Worm (Caenorhabditis elegans) whole organism, L2 larva: ENCODE measurements around the gene dig-1.

ENCODE experiments used
- C34F6.9 ChIP-seq: fragments of 150-350 bp; optimal IDR thresholded peaks from 2 replicates; lab custom pipeline; 2014; ENCODE audit warnings: missing biosample characterization, missing genetic modification characterization
- F13H6.1 ChIP-seq: sonication (generic microtip); optimal IDR thresholded peaks from 2 replicates; lab custom pipeline; 2016; ENCODE audit warnings: missing genetic modification characterization, missing compliant biosample characterization
- R02D3.7 ChIP-seq: fragments of 150-350 bp; optimal IDR thresholded peaks from 2 replicates; lab custom pipeline; 2014; ENCODE audit warnings: missing biosample characterization, missing genetic modification characterization
- Y55F3AM.14 ChIP-seq: fragments of 200-800 bp; sonication (Bioruptor generic); optimal IDR thresholded peaks from 2 replicates; lab custom pipeline; 2018; ENCODE audit warnings: mild to moderate bottlenecking, missing genetic modification characterization, missing compliant biosample characterization
- ZK546.5 ChIP-seq: sonication (generic microtip); optimal IDR thresholded peaks from 2 replicates; lab custom pipeline; 2017; ENCODE audit warnings: missing biosample characterization, missing genetic modification characterization
- alr-1 ChIP-seq: fragments of 150-350 bp; optimal IDR thresholded peaks from 2 replicates; lab custom pipeline; 2014; ENCODE audit warnings: missing biosample characterization, missing genetic modification characterization
- aly-2 ChIP-seq: fragments of 150-350 bp; optimal IDR thresholded peaks from 2 replicates; lab custom pipeline; 2014; ENCODE audit warnings: missing biosample characterization, missing genetic modification characterization
- ceh-16 ChIP-seq: fragments of 150-350 bp; optimal IDR thresholded peaks from 2 replicates; lab custom pipeline; 2014; ENCODE audit warnings: missing biosample characterization, missing genetic modification characterization
- crh-2 ChIP-seq: sonication (generic microtip); optimal IDR thresholded peaks from 2 replicates; lab custom pipeline; 2017; ENCODE audit warnings: missing biosample characterization, missing genetic modification characterization
- dmd-4 ChIP-seq: sonication (generic microtip); optimal IDR thresholded peaks from 2 replicates; lab custom pipeline; 2017; ENCODE audit warnings: missing biosample characterization, missing genetic modification characterization
- egl-27 ChIP-seq: sonication (generic microtip); optimal IDR thresholded peaks from 3 replicates; lab custom pipeline; 2017; ENCODE audit warnings: missing biosample characterization, missing genetic modification reagents, missing genetic modification characterization
- elt-3 ChIP-seq: sonication (generic microtip); optimal IDR thresholded peaks from 2 replicates; lab custom pipeline; 2017; ENCODE audit warnings: missing biosample characterization, missing genetic modification characterization
- fos-1 ChIP-seq: fragments of 150-350 bp; optimal IDR thresholded peaks from 2 replicates; lab custom pipeline; 2014; ENCODE audit warnings: missing biosample characterization, missing genetic modification characterization
- gmeb-1 ChIP-seq: fragments of 150-350 bp; optimal IDR thresholded peaks from 2 replicates; lab custom pipeline; 2014; ENCODE audit warnings: missing biosample characterization, missing genetic modification characterization
- lin-11 ChIP-seq: fragments of 150-350 bp; sonication (generic microtip); optimal IDR thresholded peaks from 2 replicates; lab custom pipeline; 2014; ENCODE audit warnings: missing biosample characterization, missing genetic modification characterization, inconsistent platforms, mixed read lengths
- lin-39 ChIP-seq: fragments of 150-350 bp; optimal IDR thresholded peaks from 2 replicates; lab custom pipeline; 2014; ENCODE audit warnings: missing biosample characterization, missing genetic modification reagents, missing genetic modification characterization
- lsy-2 ChIP-seq, 2 experiments: fragments of 150-350 bp in 1 of 2; sonication (generic microtip) in 1 of 2; optimal IDR thresholded peaks; 2 replicates each; lab custom pipeline; 2014 to 2017; ENCODE audit warnings: missing biosample characterization in 2 of 2, missing genetic modification characterization in 2 of 2
- mab-5 ChIP-seq: fragments of 150-350 bp; optimal IDR thresholded peaks from 2 replicates; lab custom pipeline; 2014; ENCODE audit warnings: missing biosample characterization, missing genetic modification characterization
- mbf-1 ChIP-seq: sonication (generic microtip); optimal IDR thresholded peaks from 2 replicates; lab custom pipeline; 2017; ENCODE audit warnings: missing biosample characterization, missing genetic modification characterization
- mdl-1 ChIP-seq, 2 experiments: fragments of 150-350 bp in 1 of 2; sonication (generic microtip) in 1 of 2; optimal IDR thresholded peaks; 2 replicates each; lab custom pipeline; 2017; ENCODE audit warnings: missing biosample characterization in 2 of 2, missing genetic modification characterization in 2 of 2
- nhr-10 ChIP-seq: sonication (generic microtip); optimal IDR thresholded peaks from 2 replicates; lab custom pipeline; 2017; ENCODE audit warnings: missing biosample characterization, missing genetic modification characterization
- nhr-12 ChIP-seq: fragments of 150-350 bp; optimal IDR thresholded peaks from 2 replicates; lab custom pipeline; 2014; ENCODE audit warnings: missing biosample characterization, missing genetic modification characterization
- nhr-129 ChIP-seq: fragments of 150-350 bp; optimal IDR thresholded peaks from 2 replicates; lab custom pipeline; 2014; ENCODE audit warnings: missing biosample characterization, missing genetic modification characterization
- nhr-21 ChIP-seq: fragments of 150-350 bp; optimal IDR thresholded peaks from 2 replicates; lab custom pipeline; 2014; ENCODE audit warnings: missing biosample characterization, missing genetic modification characterization
- nhr-23 ChIP-seq: fragments of 150-350 bp; optimal IDR thresholded peaks from 2 replicates; lab custom pipeline; 2014; ENCODE audit warnings: missing biosample characterization, missing genetic modification reagents, missing genetic modification characterization
- nhr-237 ChIP-seq: fragments of 150-350 bp; optimal IDR thresholded peaks from 2 replicates; lab custom pipeline; 2014; ENCODE audit warnings: missing biosample characterization, missing genetic modification characterization
- nhr-25 ChIP-seq: fragments of 150-350 bp; sonication (generic microtip); optimal IDR thresholded peaks from 3 replicates; lab custom pipeline; 2014; ENCODE audit warnings: missing biosample characterization, missing genetic modification characterization
- peb-1 ChIP-seq: fragments of 150-350 bp; optimal IDR thresholded peaks from 2 replicates; lab custom pipeline; 2014; ENCODE audit warnings: missing biosample characterization, missing genetic modification characterization
- sem-4 ChIP-seq: fragments of 150-350 bp; optimal IDR thresholded peaks from 2 replicates; lab custom pipeline; 2014; ENCODE audit warnings: missing biosample characterization, missing genetic modification reagents, missing genetic modification characterization
- sma-9 ChIP-seq, 2 experiments: fragments of 150-350 bp in 1 of 2; sonication (generic microtip) in 1 of 2; optimal IDR thresholded peaks; 2 replicates each; lab custom pipeline; 2014 to 2016; ENCODE audit warnings: missing genetic modification characterization in 2 of 2, mild to moderate bottlenecking in 1 of 2, missing biosample characterization in 1 of 2, missing compliant biosample characterization in 1 of 2, missing genetic modification reagents in 1 of 2, moderate library complexity in 1 of 2
- unc-62 ChIP-seq: fragments of 150-350 bp; optimal IDR thresholded peaks from 2 replicates; lab custom pipeline; 2014; ENCODE audit warnings: missing biosample characterization, missing genetic modification reagents, missing genetic modification characterization
- zag-1 ChIP-seq: fragments of 150-350 bp; optimal IDR thresholded peaks from 2 replicates; lab custom pipeline; 2014; ENCODE audit warnings: missing biosample characterization, missing genetic modification characterization
- ztf-1 ChIP-seq: fragments of 200-800 bp; sonication (Bioruptor generic); conservative IDR thresholded peaks from 2 replicates; pipeline ENCODE4 v1.3.6; 2022; ENCODE audit warnings: missing genetic modification characterization, missing compliant biosample characterization
- ztf-11 ChIP-seq: sonication (generic microtip); optimal IDR thresholded peaks from 2 replicates; lab custom pipeline; 2017; ENCODE audit warnings: missing biosample characterization, missing genetic modification characterization
- ztf-4 ChIP-seq: fragments of 150-350 bp; optimal IDR thresholded peaks from 2 replicates; lab custom pipeline; 2014; ENCODE audit warnings: missing biosample characterization, missing genetic modification characterization

Gene dig-1

DNA sequence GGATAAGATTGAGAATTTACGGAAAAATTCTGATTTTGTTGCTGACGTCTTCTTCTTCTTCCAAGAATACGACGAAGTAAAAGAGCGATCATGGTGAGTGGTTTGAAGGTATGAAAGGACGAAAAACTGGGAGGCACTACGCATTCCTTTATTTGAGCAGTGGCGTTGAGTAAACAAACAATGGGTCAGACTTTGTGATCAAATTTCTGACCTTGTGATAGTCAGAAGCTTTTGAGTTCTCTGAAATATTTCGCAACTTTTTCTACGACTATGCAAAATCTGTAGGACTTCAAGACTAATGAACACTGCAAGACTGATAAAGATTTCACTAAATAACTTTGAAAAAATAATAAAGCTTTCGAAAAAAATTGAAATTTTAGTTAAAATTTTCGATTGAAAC, 70.8 kb downstream of the dig-1 start, which contains the start of gene F28F5.4:
TSS of gene F28F5.4 (minus strand) at position 104 of the 400 bp plus-strand sequence.
- no peak for TF ChIP-seq C34F6.9 (tag; lab: Kevin White, UChicago)
- peak; percentile 33 for TF ChIP-seq nhr-129 (tag; lab: Kevin White, UChicago)
- peak; percentile 17 for TF ChIP-seq F13H6.1 (tag; lab: Kevin White, UChicago)

DNA sequence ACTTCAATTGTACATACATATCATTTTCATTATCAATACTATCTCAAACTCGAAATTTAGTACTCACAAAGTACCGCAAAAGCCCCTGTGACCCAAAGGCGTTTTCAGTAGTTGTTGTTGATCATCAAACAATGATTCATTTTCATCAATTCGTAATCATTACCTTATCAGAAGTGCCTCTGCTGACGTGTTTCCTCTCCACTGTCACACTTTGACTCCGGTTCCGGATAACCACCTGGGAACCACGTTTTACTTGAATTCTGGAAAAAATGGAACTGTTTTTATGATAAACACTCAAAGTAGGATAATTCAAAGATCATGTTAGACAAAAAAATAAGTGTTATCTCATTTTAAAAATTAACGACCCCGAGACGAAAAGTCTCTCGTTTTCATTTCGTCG, 71.9 kb downstream of the dig-1 start:
- TF ChIP-seq ceh-16 (tag; lab: Kevin White, UChicago) (no peak), unc-62 (GFP tag; lab: Kevin White, UChicago) (no peak), Y55F3AM.14 (GFP tag; lab: Kevin White, UChicago) (no peak), ztf-11 (tag; lab: Kevin White, UChicago) (no peak), dmd-4 (tag; lab: Kevin White, UChicago) (no peak), sem-4 (no peak), zag-1 (no peak), ZK546.5 (no peak), gmeb-1 (tag; lab: Kevin White, UChicago) (no peak), F13H6.1 (tag; lab: Kevin White, UChicago) (peak; percentile 14), elt-3 (tag; lab: Kevin White, UChicago) (no peak), mab-5 (tag; lab: Kevin White, UChicago) (no peak), nhr-237 (no peak), fos-1 (tag; lab: Kevin White, UChicago) (peak; percentile 47), crh-2 (tag; lab: Kevin White, UChicago) (peak; percentile 17), nhr-10 (tag; lab: Kevin White, UChicago) (no peak)

DNA sequence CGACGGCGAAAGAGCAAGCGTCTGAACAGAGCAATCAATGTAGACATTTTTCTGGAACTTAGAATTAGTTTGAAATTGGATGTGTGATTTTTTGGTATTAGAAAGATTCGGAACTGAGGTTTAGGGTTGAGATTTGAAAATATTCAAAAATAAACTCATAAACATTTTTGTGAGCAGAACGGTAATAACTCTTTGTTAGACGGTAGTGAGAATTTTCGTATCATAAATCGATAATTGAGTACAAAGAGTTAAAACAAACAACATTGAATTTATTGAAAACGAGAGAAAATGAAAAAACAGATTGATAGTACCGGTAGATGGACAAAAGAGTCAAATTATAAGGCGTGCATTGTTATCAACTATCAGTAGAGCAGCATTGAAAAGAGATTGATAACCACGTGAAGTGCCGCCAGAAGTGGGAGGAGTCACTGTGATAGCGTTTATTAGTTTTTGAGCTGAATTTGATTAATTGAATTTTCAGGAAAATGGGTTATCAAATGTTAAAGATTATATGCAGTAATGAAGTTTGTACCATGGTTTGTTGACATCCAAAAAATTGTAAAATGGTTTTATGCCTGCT, 73.3 kb downstream of the dig-1 start, which contains the start of gene F28F5.6:
TSS of gene F28F5.6 (minus strand) at position 51 of the 580 bp plus-strand sequence.
- TF ChIP-seq mdl-1 (tag; optimal IDR thresholded peaks at IDR 0.05; lab: Kevin White, UChicago), result no peak
- peak; percentile 59 for TF ChIP-seq sma-9 (GFP tag; optimal IDR thresholded peaks at IDR 0.05; lab: Kevin White, UChicago)
- TF ChIP-seq sma-9 (tag; optimal IDR thresholded peaks at IDR 0.05; lab: Kevin White, UChicago), result no peak
- TF ChIP-seq ztf-11 (tag; lab: Kevin White, UChicago), result no peak
- no peak for TF ChIP-seq lin-11 (tag; lab: Kevin White, UChicago)
- peak; percentile 84 for TF ChIP-seq fos-1 (tag; lab: Kevin White, UChicago)
- TF ChIP-seq gmeb-1 (tag; lab: Kevin White, UChicago), result peak; percentile 10
- TF ChIP-seq F13H6.1 (tag; lab: Kevin White, UChicago), result peak; percentile 21

DNA sequence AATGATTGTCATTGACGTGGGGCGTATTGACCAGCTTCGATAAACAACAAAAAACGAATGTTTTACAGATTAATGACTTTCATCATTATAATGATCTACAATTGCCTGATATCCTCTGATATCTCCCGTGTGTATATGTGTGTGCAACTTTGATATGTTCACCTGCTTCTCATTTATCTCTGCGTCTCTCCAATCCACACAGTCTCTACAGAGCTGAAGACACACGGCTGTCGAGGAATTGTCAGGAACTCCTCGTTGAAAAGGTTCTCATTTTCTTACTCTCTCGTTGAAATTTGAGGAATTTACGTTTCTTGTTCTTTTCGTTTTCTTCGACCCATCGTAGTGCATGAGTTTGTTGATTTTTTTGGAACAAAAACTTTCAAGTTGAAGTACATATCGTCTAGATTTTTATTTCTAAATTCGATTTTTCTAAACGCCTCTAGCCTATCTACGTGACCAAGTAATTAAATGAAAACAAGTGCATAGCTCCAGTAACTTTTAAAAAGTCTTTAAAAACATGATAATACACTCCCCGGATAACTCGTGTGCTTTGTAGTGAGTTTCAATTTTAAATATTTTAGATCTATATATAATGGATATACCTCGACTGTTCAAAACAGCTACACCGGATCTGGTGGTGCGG, 74.4 kb downstream of the dig-1 start, which contains the start of gene ten-1:
TSS of gene ten-1 (plus strand) at position 593 of the 643 bp plus-strand sequence.
- TF ChIP-seq F13H6.1 (tag; lab: Kevin White, UChicago) (peak; percentile 33), nhr-10 (tag; lab: Kevin White, UChicago) (no peak), lsy-2 (tag; optimal IDR thresholded peaks at IDR 0.05; lab: Kevin White, UChicago) (peak in 1 of 2 experiments; percentile 45), ztf-4 (tag; lab: Kevin White, UChicago) (peak; percentile 44)
- TF ChIP-seq, all 48 proteins: peak for 3

DNA sequence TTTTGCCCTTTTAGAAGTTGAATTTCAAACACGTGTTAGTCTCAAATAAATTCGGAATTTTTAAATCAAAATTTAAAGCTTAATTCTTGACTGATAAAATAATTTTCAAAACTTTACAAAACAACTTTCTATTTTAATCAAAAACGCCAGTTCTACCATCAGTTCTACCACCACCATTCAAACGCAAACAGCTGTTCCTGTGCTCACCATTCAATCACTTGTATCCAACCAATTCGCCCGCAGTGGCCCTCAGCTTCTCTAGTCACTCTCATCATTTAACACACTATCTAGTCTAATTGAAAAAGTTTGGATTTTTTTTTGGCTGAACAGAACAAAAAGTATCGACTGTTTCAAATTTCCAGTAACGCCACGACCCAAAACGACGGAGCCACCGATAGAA, 76.7 kb downstream of the dig-1 start:
- TF ChIP-seq alr-1 (tag; lab: Kevin White, UChicago) (no peak), nhr-129 (tag; lab: Kevin White, UChicago) (no peak), mbf-1 (no peak), aly-2 (tag; lab: Kevin White, UChicago) (no peak), nhr-21 (no peak)

DNA sequence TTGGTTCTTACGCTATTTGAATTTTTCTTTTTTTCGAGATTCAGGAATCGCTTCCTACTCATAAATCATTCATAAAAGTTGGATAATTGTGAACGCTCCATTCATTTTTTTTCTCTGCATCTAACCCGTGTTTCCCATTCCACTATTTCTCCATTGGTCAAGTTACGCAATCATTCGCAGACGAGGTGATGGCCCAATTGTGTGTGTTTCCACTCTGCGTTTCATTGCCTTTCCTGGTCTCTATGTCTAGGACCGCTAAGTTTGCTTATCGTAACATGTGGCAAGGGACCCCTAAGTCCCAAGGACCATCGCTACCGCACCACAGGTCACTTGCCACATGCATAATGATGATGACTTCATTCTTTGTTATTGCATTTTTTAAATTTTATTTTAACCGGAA, 80.0 kb downstream of the dig-1 start:
- TF ChIP-seq R02D3.7 (tag; lab: Kevin White, UChicago) (no peak), peb-1 (tag; lab: Kevin White, UChicago) (no peak), lin-11 (tag; lab: Kevin White, UChicago) (no peak), nhr-12 (tag; lab: Kevin White, UChicago) (no peak), crh-2 (tag; lab: Kevin White, UChicago) (no peak), ztf-1 (GFP tag; lab: Robert Waterston, UW) (no peak), mab-5 (tag; lab: Kevin White, UChicago) (no peak), Y55F3AM.14 (GFP tag; lab: Kevin White, UChicago) (no peak), nhr-23 (tag; lab: Kevin White, UChicago) (no peak), lin-39 (no peak), nhr-25 (tag; lab: Kevin White, UChicago) (no peak), egl-27 (tag; lab: Kevin White, UChicago) (no peak), C34F6.9 (tag; lab: Kevin White, UChicago) (no peak), sem-4 (no peak), alr-1 (tag; lab: Kevin White, UChicago) (no peak)
- TF ChIP-seq, all 48 proteins: peak for 0
